Fruit fly (Drosophila melanogaster) S2 (cell line): ENCODE data around the gene CG1309.

Source experiments
- CG8478 ChIP-seq: fragments of >200 bp; optimal IDR thresholded peaks from 2 replicates; lab custom pipeline; 2018
- CTCF ChIP-seq, 2 experiments: fragments of >200 bp; optimal IDR thresholded peaks; 2 replicates each; lab custom pipeline; 2018

dm6 chr3L:4267403-4267802 is 8.2 kb downstream of the CG1309 start, which contains the start of gene CG33764:
- TF ChIP-seq CG8478 (lab: Kevin White, UChicago) (no peak), CTCF (optimal IDR thresholded peaks at IDR 0.05; lab: Kevin White, UChicago) (no peak)
